Fruit fly (Drosophila melanogaster): ENCODE results near the gene CG6834.

CG6834 gene

DNA sequence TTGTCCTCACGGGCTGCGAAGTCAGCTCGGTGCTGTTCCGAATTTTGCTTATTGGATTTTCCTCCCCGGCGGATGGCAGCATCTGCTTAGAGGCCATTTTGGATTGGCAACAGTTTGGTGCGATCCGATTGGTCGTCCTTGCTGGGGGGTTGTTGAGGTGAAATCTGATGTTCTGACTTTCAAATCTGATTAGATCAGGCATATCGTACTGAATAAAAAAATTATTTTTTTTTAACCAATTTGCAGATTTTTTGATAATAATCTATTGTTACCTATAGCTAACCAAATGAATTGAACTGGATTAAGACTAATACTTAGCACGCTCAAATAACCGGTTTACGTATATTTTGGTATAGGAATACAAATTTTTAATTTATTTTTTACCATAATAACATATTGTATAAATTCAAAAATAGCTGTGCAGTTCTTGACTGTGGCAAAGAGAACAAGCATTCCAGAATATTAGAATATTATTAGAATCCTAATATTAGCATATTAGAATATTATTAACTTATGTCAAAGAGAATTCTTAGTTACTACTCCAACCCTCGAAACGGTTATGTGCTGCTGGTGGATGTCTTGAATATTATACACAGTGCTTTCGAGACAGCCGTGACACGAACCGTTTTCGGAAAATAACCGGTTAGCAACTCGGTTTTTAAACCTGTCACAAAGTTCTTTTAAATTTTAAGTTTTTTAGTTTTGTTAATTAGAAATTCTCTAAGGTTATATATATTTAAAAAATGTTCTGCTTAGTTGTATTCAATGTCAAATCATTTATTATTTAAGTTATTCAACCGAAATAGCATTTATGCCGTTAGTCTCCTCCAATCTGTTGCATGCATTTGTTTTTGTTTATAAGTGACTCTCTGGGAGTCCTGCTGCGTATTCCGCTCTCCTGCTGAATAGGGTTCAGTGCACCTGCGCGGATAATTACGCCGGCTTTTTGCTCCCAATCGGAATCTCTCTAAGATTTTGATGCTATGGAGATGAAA is 6.7 kb upstream of the CG6834 start, which contains the start of gene Fer3 (continued):
- TF ChIP-seq Dek (tag; optimal IDR thresholded peaks at IDR 0.05): peak; percentile 13
- TF ChIP-seq Hr51 (GFP tag; optimal IDR thresholded peaks at IDR 0.05): peak in 1 of 2 experiments; percentile 30
- TF ChIP-seq tll (GFP tag; optimal IDR thresholded peaks at IDR 0.05): peak in 1 of 2 experiments; percentile 26
- TF ChIP-seq ap (GFP tag; IDR thresholded peaks at IDR 0.05): no peak
- TF ChIP-seq CG10147 (GFP tag; optimal IDR thresholded peaks at IDR 0.05): no peak
- peak; percentile 39 for TF ChIP-seq CG12391 (tag; optimal IDR thresholded peaks at IDR 0.05)
- peak; percentile 31 for TF ChIP-seq CG11504 (tag; optimal IDR thresholded peaks at IDR 0.05)
- TF ChIP-seq CG3163 (GFP tag; optimal IDR thresholded peaks at IDR 0.05): peak; percentile 90
- TF ChIP-seq sens (GFP tag): peak; percentile 59
- peak; percentile 1 for TF ChIP-seq Med (GFP tag)
- TF ChIP-seq Eip74EF (GFP tag; optimal IDR thresholded peaks at IDR 0.05): no peak
- no peak for TF ChIP-seq lola (GFP tag; optimal IDR thresholded peaks at IDR 0.05)
- TF ChIP-seq scrt (GFP tag; optimal IDR thresholded peaks at IDR 0.05): peak; percentile 93
- peak; percentile 12 for TF ChIP-seq CG8924 (tag; optimal IDR thresholded peaks at IDR 0.05)
- TF ChIP-seq CG32772 (GFP tag; IDR thresholded peaks at IDR 0.05): no peak
- TF ChIP-seq CG6791 (GFP tag; IDR thresholded peaks at IDR 0.05; ENCODE audit: partially characterized antibody): peak; percentile 36; the same call in 1 of the 3 replicates
- TF ChIP-seq CoRest (tag; optimal IDR thresholded peaks at IDR 0.05): peak; percentile 5
- peak; percentile 15 for TF ChIP-seq Sox102F (GFP tag; optimal IDR thresholded peaks at IDR 0.05)
- peak; percentile 28 for TF ChIP-seq Hmr (GFP tag; optimal IDR thresholded peaks at IDR 0.05)
- peak; percentile 77 for TF ChIP-seq pita (GFP tag; optimal IDR thresholded peaks at IDR 0.05)
- TF ChIP-seq Nf-YC (tag; optimal IDR thresholded peaks at IDR 0.05): peak; percentile 93
- TF ChIP-seq PHDP (tag; optimal IDR thresholded peaks at IDR 0.05): no peak
- TF ChIP-seq Atf6 (GFP tag; IDR thresholded peaks at IDR 0.05): peak; percentile 38; the same call in 1 of the 2 replicates
- TF ChIP-seq CG17612 (GFP tag; IDR thresholded peaks at IDR 0.05): no peak
- TF ChIP-seq ewg (GFP tag; optimal IDR thresholded peaks at IDR 0.05): peak; percentile 40
- peak; percentile 40 for TF ChIP-seq sd (tag; optimal IDR thresholded peaks at IDR 0.05)

DNA sequence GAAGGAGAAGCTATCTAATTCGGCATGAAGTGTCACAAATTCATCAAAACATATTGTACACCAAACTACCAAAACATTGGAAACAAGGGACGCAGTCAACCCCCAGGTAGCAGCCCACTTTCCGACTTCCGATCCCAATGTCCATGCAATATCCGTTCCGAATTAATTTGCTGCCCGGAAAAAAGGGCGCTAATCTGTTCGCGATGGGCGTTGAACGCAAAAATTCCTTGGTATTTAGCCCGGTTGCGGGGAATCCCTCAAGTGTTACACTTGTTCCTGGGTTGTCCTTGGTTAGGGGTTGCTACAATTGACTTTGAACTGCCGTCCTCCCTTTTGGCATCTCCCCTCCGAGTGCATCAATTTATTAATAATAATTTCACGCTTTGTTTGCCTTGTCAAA is 4.6 kb upstream of the CG6834 start:
- TF ChIP-seq nom (GFP tag; optimal IDR thresholded peaks at IDR 0.05) (no peak), oc (tag; optimal IDR thresholded peaks at IDR 0.05) (peak; percentile 27), sens (GFP tag) (peak; percentile 54), sd (tag; optimal IDR thresholded peaks at IDR 0.05) (peak; percentile 6), gsb-n (tag; optimal IDR thresholded peaks at IDR 0.05) (peak; percentile 89), nerfin-1 (tag; optimal IDR thresholded peaks at IDR 0.05) (peak; percentile 94), so (GFP tag; IDR thresholded peaks at IDR 0.05) (no peak), CG1603 (tag; optimal IDR thresholded peaks at IDR 0.05) (no peak), CG10209 (GFP tag; optimal IDR thresholded peaks at IDR 0.05) (no peak), pros (GFP tag; optimal IDR thresholded peaks at IDR 0.05) (peak; percentile 72), vvl (GFP tag; IDR thresholded peaks at IDR 0.05) (no peak), dysf (GFP tag; IDR thresholded peaks at IDR 0.05) (no peak), ase (GFP tag; IDR thresholded peaks at IDR 0.05) (no peak), TFAM (GFP tag; optimal IDR thresholded peaks at IDR 0.05) (no peak), CG7357 (GFP tag; IDR thresholded peaks at IDR 0.05) (no peak)
